Worm (Caenorhabditis elegans): Measurements from ENCODE around the gene ZC155.2.

Gene ZC155.2

DNA sequence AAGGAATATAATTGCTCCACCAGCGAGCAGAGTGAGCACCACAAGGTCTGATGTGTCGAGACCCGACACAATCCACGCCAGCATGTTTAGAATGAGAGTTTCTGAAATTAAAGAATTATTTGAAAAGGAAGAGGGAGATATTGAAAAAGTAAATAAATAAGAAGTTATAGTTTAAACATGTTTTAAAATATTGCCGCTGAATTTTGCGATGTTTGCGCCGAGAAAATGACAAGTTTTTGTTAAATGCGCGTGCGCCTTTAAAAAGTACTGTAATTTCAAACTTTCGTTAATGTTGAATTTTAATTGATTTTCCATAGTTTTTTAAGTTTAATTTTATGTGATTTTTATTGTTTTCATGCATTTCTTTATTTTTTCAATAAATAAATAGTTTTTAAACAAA is 19.2 kb upstream of the ZC155.2 start, which contains the start of gene emb-8:
Gene emb-8 (minus strand): TSS at position 101 of the 400 bp plus-strand sequence.
- no peak for TF ChIP-seq skn-1 (tag; optimal IDR thresholded peaks at IDR 0.05)
- TF ChIP-seq nhr-76 (tag; optimal IDR thresholded peaks at IDR 0.05): no peak
- TF ChIP-seq R02D3.7 (tag; optimal IDR thresholded peaks at IDR 0.05): no peak
- TF ChIP-seq ceh-16 (tag; optimal IDR thresholded peaks at IDR 0.05): no peak
- no peak for TF ChIP-seq nhr-12 (tag; optimal IDR thresholded peaks at IDR 0.05)
- no peak for TF ChIP-seq nhr-237 (tag; optimal IDR thresholded peaks at IDR 0.05)
- TF ChIP-seq ceh-9 (tag; optimal IDR thresholded peaks at IDR 0.05): no peak
- TF ChIP-seq nhr-23 (tag; optimal IDR thresholded peaks at IDR 0.05): no peak

DNA sequence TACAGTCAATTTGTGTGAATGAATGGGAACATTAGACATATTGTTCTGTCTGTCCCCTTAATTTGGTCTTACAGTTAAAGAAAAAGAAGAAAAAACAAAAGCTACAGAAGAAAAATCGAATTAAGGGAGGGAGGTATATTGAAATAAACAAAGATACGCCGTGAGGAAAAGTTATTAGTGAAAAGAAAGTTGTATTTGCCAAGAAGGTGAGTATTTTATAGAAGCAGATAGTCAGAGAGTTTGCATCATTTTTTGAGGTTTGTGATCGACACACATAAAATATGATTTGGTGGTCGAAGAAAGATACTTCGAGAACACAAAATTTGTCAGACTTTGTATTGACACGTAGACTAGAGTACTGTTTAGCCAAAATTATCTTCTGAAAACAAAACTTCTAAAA is 18.4 kb upstream of the ZC155.2 start:
- TF ChIP-seq fkh-2 (tag; optimal IDR thresholded peaks at IDR 0.05): no peak
- TF ChIP-seq nhr-12 (tag; optimal IDR thresholded peaks at IDR 0.05): no peak
- no peak for TF ChIP-seq skn-1 (tag; optimal IDR thresholded peaks at IDR 0.05)
- TF ChIP-seq elt-2 (tag; optimal IDR thresholded peaks at IDR 0.05): peak; percentile 49
- no peak for TF ChIP-seq ceh-16 (tag; optimal IDR thresholded peaks at IDR 0.05)
- TF ChIP-seq nfya-1 (tag; optimal IDR thresholded peaks at IDR 0.05; ENCODE audit: insufficient read depth): no peak
- TF ChIP-seq unc-39 (tag; optimal IDR thresholded peaks at IDR 0.05): no peak
- TF ChIP-seq nhr-11 (tag; optimal IDR thresholded peaks at IDR 0.05): no peak
- TF ChIP-seq egl-27 (tag; optimal IDR thresholded peaks at IDR 0.05): no peak
- TF ChIP-seq tbx-2 (tag; optimal IDR thresholded peaks at IDR 0.05): no peak
- no peak for TF ChIP-seq ama-1 (optimal IDR thresholded peaks at IDR 0.05)
- peak; percentile 38 for TF ChIP-seq jun-1 (tag; optimal IDR thresholded peaks at IDR 0.05)
- no peak for TF ChIP-seq lin-39 (tag; optimal IDR thresholded peaks at IDR 0.05)
- TF ChIP-seq pha-4 (tag; optimal IDR thresholded peaks at IDR 0.05): peak; percentile 68
- no peak for TF ChIP-seq eor-1 (tag; optimal IDR thresholded peaks at IDR 0.05)
- TF ChIP-seq pqm-1 (tag; optimal IDR thresholded peaks at IDR 0.05): peak; percentile 52
- TF ChIP-seq ZK546.5 (tag; optimal IDR thresholded peaks at IDR 0.05): no peak
- no peak for TF ChIP-seq nhr-76 (tag; optimal IDR thresholded peaks at IDR 0.05)
- no peak for TF ChIP-seq unc-62 (GFP tag; optimal IDR thresholded peaks at IDR 0.05)
- TF ChIP-seq nhr-28 (tag; optimal IDR thresholded peaks at IDR 0.05): no peak
- TF ChIP-seq nhr-43 (tag; optimal IDR thresholded peaks at IDR 0.05; ENCODE audit: poor library complexity, severe bottlenecking): no peak
- no peak for TF ChIP-seq fkh-10 (GFP tag; optimal IDR thresholded peaks at IDR 0.05)

DNA sequence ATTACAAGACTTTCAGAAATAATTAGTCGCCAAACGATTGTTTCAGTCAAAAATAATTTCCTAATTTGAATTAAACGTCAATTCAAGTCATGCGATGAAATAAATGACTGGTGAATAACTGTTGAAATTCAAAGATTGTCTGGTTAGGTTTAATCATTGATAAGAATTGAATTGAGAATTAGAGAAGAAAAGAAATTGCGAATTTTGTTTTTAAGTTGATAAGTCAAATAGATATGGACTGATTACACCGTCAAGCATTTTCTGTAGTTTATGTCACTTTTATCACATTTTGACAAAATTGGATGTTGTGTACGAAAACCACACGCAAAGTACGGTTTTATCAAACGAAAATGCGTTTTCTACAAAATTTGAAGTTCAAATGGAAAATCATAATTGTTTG is 17.5 kb upstream of the ZC155.2 start:
- TF ChIP-seq snpc-4 (tag; optimal IDR thresholded peaks at IDR 0.05): no peak
- TF ChIP-seq pha-4 (tag; optimal IDR thresholded peaks at IDR 0.05): peak; percentile 76
- TF ChIP-seq ztf-4 (tag; optimal IDR thresholded peaks at IDR 0.05): no peak
- TF ChIP-seq fkh-2 (tag; optimal IDR thresholded peaks at IDR 0.05): no peak
- TF ChIP-seq aly-2 (tag; optimal IDR thresholded peaks at IDR 0.05): no peak
- TF ChIP-seq eor-1 (tag; optimal IDR thresholded peaks at IDR 0.05): no peak
- no peak for TF ChIP-seq ama-1 (optimal IDR thresholded peaks at IDR 0.05)
- TF ChIP-seq lin-39 (tag; optimal IDR thresholded peaks at IDR 0.05): no peak
- peak; percentile 2 for TF ChIP-seq ceh-28 (tag; optimal IDR thresholded peaks at IDR 0.05)
- TF ChIP-seq elt-3 (tag; optimal IDR thresholded peaks at IDR 0.05): peak in 2 of 3 experiments; percentile 42 to 64
- no peak for TF ChIP-seq sea-2 (GFP tag; optimal IDR thresholded peaks at IDR 0.05)
- no peak for TF ChIP-seq lin-15B (tag; optimal IDR thresholded peaks at IDR 0.05)
- no peak for TF ChIP-seq nhr-11 (tag; optimal IDR thresholded peaks at IDR 0.05)
- no peak for TF ChIP-seq R02D3.7 (tag; optimal IDR thresholded peaks at IDR 0.05)
- TF ChIP-seq nhr-25 (tag; optimal IDR thresholded peaks at IDR 0.05): no peak
- TF ChIP-seq mml-1 (tag; optimal IDR thresholded peaks at IDR 0.05): no peak
- no peak for TF ChIP-seq unc-62 (GFP tag; optimal IDR thresholded peaks at IDR 0.05)
- TF ChIP-seq pqm-1 (tag; optimal IDR thresholded peaks at IDR 0.05): peak; percentile 98
- no peak for TF ChIP-seq tbx-2 (tag; optimal IDR thresholded peaks at IDR 0.05)
- no peak for TF ChIP-seq nfya-1 (tag; optimal IDR thresholded peaks at IDR 0.05; ENCODE audit: insufficient read depth)
- TF ChIP-seq nhr-23 (tag; optimal IDR thresholded peaks at IDR 0.05): peak; percentile 9
- TF ChIP-seq zag-1 (tag; optimal IDR thresholded peaks at IDR 0.05): no peak
- no peak for TF ChIP-seq nhr-12 (tag; optimal IDR thresholded peaks at IDR 0.05)
- TF ChIP-seq skn-1 (tag; optimal IDR thresholded peaks at IDR 0.05): no peak
- no peak for TF ChIP-seq fos-1 (tag; optimal IDR thresholded peaks at IDR 0.05)
- TF ChIP-seq elt-2 (tag; optimal IDR thresholded peaks at IDR 0.05): peak; percentile 97
- TF ChIP-seq jun-1 (tag; optimal IDR thresholded peaks at IDR 0.05): peak; percentile 45
- TF ChIP-seq nhr-67 (tag; optimal IDR thresholded peaks at IDR 0.05): no peak
- TF ChIP-seq nhr-43 (tag; optimal IDR thresholded peaks at IDR 0.05; ENCODE audit: poor library complexity, severe bottlenecking): no peak
- no peak for TF ChIP-seq daf-12 (tag; optimal IDR thresholded peaks at IDR 0.05)
- TF ChIP-seq hmg-11 (tag; optimal IDR thresholded peaks at IDR 0.05): no peak
- TF ChIP-seq nhr-77 (tag; optimal IDR thresholded peaks at IDR 0.05): no peak
- TF ChIP-seq nhr-28 (tag; optimal IDR thresholded peaks at IDR 0.05): no peak
- TF ChIP-seq nhr-237 (tag; optimal IDR thresholded peaks at IDR 0.05): no peak

Measured in whole organism, L3 larva.